Fruit fly (Drosophila melanogaster) whole organism, pupa: Measurements from ENCODE around the gene daw.
A peak's percentile ranks its signal among the peaks of the same experiment; 100 is the strongest.

Source experiments
- CG12605 ChIP-seq: fragments of 200-800 bp; sonication (Bioruptor generic); IDR thresholded peaks from 2 replicates; pipeline ENCODE4 v1.3.6; 2022; ENCODE audit warnings: missing biosample characterization, missing genetic modification characterization
- CG17806 ChIP-seq: fragments of 200-800 bp; sonication (Bioruptor generic); optimal IDR thresholded peaks from 2 replicates; lab custom pipeline; 2018; ENCODE audit warnings: missing biosample characterization, mild to moderate bottlenecking, missing genetic modification characterization, moderate library complexity
- CG34367 ChIP-seq: fragments of 200-800 bp; sonication (Bioruptor generic); optimal IDR thresholded peaks from 2 replicates; lab custom pipeline; 2018; ENCODE audit warnings: missing biosample characterization, mild to moderate bottlenecking, missing genetic modification characterization
- D1 ChIP-seq: fragments of 200-800 bp; sonication (Bioruptor generic); optimal IDR thresholded peaks from 2 replicates; lab custom pipeline; 2018; ENCODE audit warnings: missing biosample characterization, mild to moderate bottlenecking, missing genetic modification characterization, moderate library complexity
- EcR ChIP-seq: fragments of 200-800 bp; sonication (Bioruptor generic); optimal IDR thresholded peaks from 3 replicates; lab custom pipeline; 2019; ENCODE audit warnings: missing biosample characterization, missing genetic modification characterization, mild to moderate bottlenecking, moderate library complexity, missing genetic modification reagents
- Ets98B ChIP-seq: fragments of 200-800 bp; sonication (Bioruptor generic); IDR thresholded peaks from 2 replicates; pipeline ENCODE4 v1.3.6; 2022; ENCODE audit warnings: missing biosample characterization, missing genetic modification characterization
- Pif1A ChIP-seq: fragments of 200-800 bp; sonication (Bioruptor generic); optimal IDR thresholded peaks from 3 replicates; lab custom pipeline; 2016; ENCODE audit warnings: missing biosample characterization, missing genetic modification characterization

- no peak for TF ChIP-seq Pif1A
- no peak for TF ChIP-seq CG12605
- TF ChIP-seq D1 (tag; lab: Kevin White, UChicago): no peak
- TF ChIP-seq Ets98B (GFP tag; lab: Robert Waterston, UW): no peak
- TF ChIP-seq CG17806: no peak
- TF ChIP-seq CG34367 (tag; lab: Kevin White, UChicago): no peak
- TF ChIP-seq EcR (GFP tag; lab: Kevin White, UChicago): peak; percentile 19
Measured at dm6 chr2L:2840311-2840710, 35.2 kb downstream of the daw start.
